Worm (Caenorhabditis elegans) whole organism, L1 larva: ENCODE data around the gene C30G4.4.

ENCODE experiments used
- C04F5.9 ChIP-seq: sonication (generic microtip); optimal IDR thresholded peaks from 2 replicates; lab custom pipeline; 2016; ENCODE audit warnings: missing genetic modification characterization, missing compliant biosample characterization
- C16A3.4 ChIP-seq: fragments of 150-350 bp; optimal IDR thresholded peaks from 2 replicates; lab custom pipeline; 2014; ENCODE audit warnings: missing biosample characterization, missing genetic modification characterization
- alr-1 ChIP-seq: fragments of 200-800 bp; sonication (Bioruptor generic); optimal IDR thresholded peaks from 2 replicates; lab custom pipeline; 2018; ENCODE audit warnings: borderline replicate concordance, mild to moderate bottlenecking, missing genetic modification characterization, missing compliant biosample characterization
- aly-2 ChIP-seq: fragments of 150-350 bp; optimal IDR thresholded peaks from 2 replicates; lab custom pipeline; 2014; ENCODE audit warnings: missing biosample characterization, missing genetic modification characterization
- ama-1 ChIP-seq: fragments of 150-350 bp; optimal IDR thresholded peaks from 2 replicates; lab custom pipeline; 2014
- blmp-1 ChIP-seq: fragments of 150-350 bp; optimal IDR thresholded peaks from 2 replicates; lab custom pipeline; 2014; ENCODE audit warnings: missing biosample characterization, missing genetic modification characterization
- ceh-63 ChIP-seq: fragments of 200-800 bp; sonication (Bioruptor generic); optimal IDR thresholded peaks from 2 replicates; lab custom pipeline; 2018; ENCODE audit warnings: mild to moderate bottlenecking, missing genetic modification characterization, missing compliant biosample characterization
- ceh-82 ChIP-seq, 3 experiments: fragments of 150-350 bp in 1 of 3; sonication (generic microtip) in 2 of 3; optimal IDR thresholded peaks; 2 replicates each; lab custom pipeline; 2014 to 2017; ENCODE audit warnings: missing biosample characterization in 3 of 3, missing genetic modification characterization in 3 of 3
- ceh-90 ChIP-seq: sonication (generic microtip); optimal IDR thresholded peaks from 2 replicates; lab custom pipeline; 2016; ENCODE audit warnings: missing genetic modification characterization, missing compliant biosample characterization
- egl-13 ChIP-seq: sonication (generic microtip); optimal IDR thresholded peaks from 2 replicates; lab custom pipeline; 2016; ENCODE audit warnings: missing genotype, missing genetic modification reagents, missing genetic modification characterization, missing compliant biosample characterization
- egl-27 ChIP-seq, 2 experiments: fragments of 150-350 bp in 1 of 2; sonication (generic microtip); optimal IDR thresholded peaks; 3 replicates each; lab custom pipeline; 2017 to 2018; ENCODE audit warnings: missing biosample characterization in 2 of 2, missing genetic modification characterization in 2 of 2, missing genetic modification reagents in 2 of 2
- elt-2 ChIP-seq: sonication (generic microtip); optimal IDR thresholded peaks from 2 replicates; lab custom pipeline; 2016; ENCODE audit warnings: missing genetic modification characterization, mild to moderate bottlenecking, inconsistent platforms, missing compliant biosample characterization, missing genetic modification reagents
- elt-3 ChIP-seq, 6 experiments: fragments of 150-350 bp in 1 of 6; sonication (generic microtip); optimal IDR thresholded peaks; 2 replicates each; lab custom pipeline; 2017 to 2018; ENCODE audit warnings: missing biosample characterization in 6 of 6, missing genetic modification characterization in 6 of 6, inconsistent platforms in 1 of 6
- ets-5 ChIP-seq: fragments of 200-800 bp; sonication (Bioruptor generic); IDR thresholded peaks from 2 replicates; pipeline ENCODE4 v1.3.6; 2022; ENCODE audit warnings: missing genetic modification characterization, missing compliant biosample characterization
- fkh-10 ChIP-seq: sonication (generic microtip); optimal IDR thresholded peaks from 2 replicates; lab custom pipeline; 2017; ENCODE audit warnings: missing biosample characterization, missing genetic modification reagents, missing genetic modification characterization
- fkh-4 ChIP-seq: sonication (generic microtip); optimal IDR thresholded peaks from 2 replicates; lab custom pipeline; 2016; ENCODE audit warnings: missing compliant biosample characterization, missing genetic modification characterization, borderline replicate concordance
- fkh-8 ChIP-seq: sonication (generic microtip); optimal IDR thresholded peaks from 2 replicates; lab custom pipeline; 2016; ENCODE audit warnings: mild to moderate bottlenecking, missing genetic modification characterization, missing compliant biosample characterization
- grh-1 ChIP-seq: fragments of 200-800 bp; sonication (Bioruptor generic); IDR thresholded peaks from 2 replicates; pipeline ENCODE4 v1.3.6; 2022; ENCODE audit warnings: missing genetic modification reagents, missing genetic modification characterization, missing compliant biosample characterization
- hlh-17 ChIP-seq: fragments of 200-800 bp; sonication (Bioruptor generic); optimal IDR thresholded peaks from 2 replicates; lab custom pipeline; 2018; ENCODE audit warnings: missing genetic modification characterization, mild to moderate bottlenecking, missing compliant biosample characterization, moderate library complexity, borderline replicate concordance
- hlh-4 ChIP-seq: sonication (generic microtip); optimal IDR thresholded peaks from 2 replicates; lab custom pipeline; 2016; ENCODE audit warnings: mild to moderate bottlenecking, missing genetic modification characterization, missing compliant biosample characterization
- hpl-2 ChIP-seq: fragments of 150-350 bp; optimal IDR thresholded peaks from 2 replicates; lab custom pipeline; 2014; ENCODE audit warnings: missing biosample characterization, missing genetic modification reagents, missing genetic modification characterization
- isw-1 ChIP-seq: fragments of 200-800 bp; sonication (Bioruptor generic); IDR thresholded peaks from 2 replicates; pipeline ENCODE4 v1.3.6; 2022; ENCODE audit warnings: missing genetic modification characterization, missing compliant biosample characterization
- jun-1 ChIP-seq: fragments of 150-350 bp; optimal IDR thresholded peaks from 2 replicates; lab custom pipeline; 2014; ENCODE audit warnings: missing biosample characterization, missing genetic modification reagents, missing genetic modification characterization
- lin-14 ChIP-seq: fragments of 200-800 bp; sonication (Bioruptor generic); optimal IDR thresholded peaks from 2 replicates; lab custom pipeline; 2018; ENCODE audit warnings: mild to moderate bottlenecking, missing genetic modification characterization, moderate library complexity, missing compliant biosample characterization
- lin-15B ChIP-seq: fragments of 150-350 bp; sonication (generic microtip); optimal IDR thresholded peaks from 3 replicates; lab custom pipeline; 2014; ENCODE audit warnings: missing biosample characterization, missing genetic modification characterization
- lin-35 ChIP-seq, 2 experiments: fragments of 150-350 bp; optimal IDR thresholded peaks; 2 replicates each; lab custom pipeline; 2014; ENCODE audit warnings: missing biosample characterization in 2 of 2, missing genetic modification characterization in 2 of 2, missing genetic modification reagents in 2 of 2
- lin-39 ChIP-seq: fragments of 150-350 bp; optimal IDR thresholded peaks from 2 replicates; lab custom pipeline; 2014; ENCODE audit warnings: missing biosample characterization, missing genetic modification reagents, missing genetic modification characterization
- lsy-2 ChIP-seq, 2 experiments: fragments of 150-350 bp; optimal IDR thresholded peaks; 2 replicates each; lab custom pipeline; 2014; ENCODE audit warnings: missing biosample characterization in 2 of 2, missing genetic modification characterization in 2 of 2
- mab-9 ChIP-seq: fragments of 200-800 bp; sonication (Bioruptor generic); IDR thresholded peaks from 2 replicates; pipeline ENCODE4 v1.3.6; 2022; ENCODE audit warnings: missing genetic modification reagents, missing genetic modification characterization, missing compliant biosample characterization
- mdl-1 ChIP-seq, 2 experiments: fragments of 150-350 bp; optimal IDR thresholded peaks; 2 replicates each; lab custom pipeline; 2014 to 2017; ENCODE audit warnings: missing biosample characterization in 2 of 2, missing genetic modification characterization in 2 of 2, inconsistent platforms in 1 of 2
- mef-2 ChIP-seq: fragments of 150-350 bp; optimal IDR thresholded peaks from 2 replicates; lab custom pipeline; 2014; ENCODE audit warnings: missing biosample characterization, missing genetic modification characterization
- mep-1 ChIP-seq: fragments of 150-350 bp; optimal IDR thresholded peaks from 2 replicates; lab custom pipeline; 2014; ENCODE audit warnings: missing biosample characterization, missing genetic modification characterization
- nhr-19 ChIP-seq: fragments of 200-800 bp; sonication (Bioruptor generic); conservative IDR thresholded peaks from 2 replicates; pipeline ENCODE4 v1.3.6; 2022; ENCODE audit warnings: missing genetic modification characterization, missing compliant biosample characterization
- nhr-20 ChIP-seq: sonication (generic microtip); optimal IDR thresholded peaks from 2 replicates; lab custom pipeline; 2016; ENCODE audit warnings: mild to moderate bottlenecking, missing genetic modification characterization, missing compliant biosample characterization
- nhr-237 ChIP-seq: fragments of 150-350 bp; optimal IDR thresholded peaks from 2 replicates; lab custom pipeline; 2014; ENCODE audit warnings: missing biosample characterization, missing genetic modification characterization
- nhr-71 ChIP-seq: sonication (generic microtip); optimal IDR thresholded peaks from 2 replicates; lab custom pipeline; 2016; ENCODE audit warnings: mild to moderate bottlenecking, missing genetic modification characterization, moderate library complexity, missing compliant biosample characterization
- nhr-85 ChIP-seq: sonication (generic microtip); peaks from one replicate; lab custom pipeline; 2016; ENCODE audit warnings: missing genetic modification characterization, inconsistent platforms, missing compliant biosample characterization
- nhr-90 ChIP-seq: sonication (generic microtip); optimal IDR thresholded peaks from 2 replicates; lab custom pipeline; 2016; ENCODE audit warnings: mild to moderate bottlenecking, missing genetic modification characterization, missing compliant biosample characterization; ENCODE audit not compliant: poor library complexity
- rnt-1 ChIP-seq: sonication (generic microtip); optimal IDR thresholded peaks from 2 replicates; lab custom pipeline; 2016; ENCODE audit warnings: mild to moderate bottlenecking, missing genetic modification characterization, moderate library complexity, missing compliant biosample characterization
- snpc-4 ChIP-seq: fragments of 150-350 bp; optimal IDR thresholded peaks from 2 replicates; lab custom pipeline; 2014; ENCODE audit warnings: missing biosample characterization, missing genetic modification characterization
- snu-23 ChIP-seq: sonication (generic microtip); optimal IDR thresholded peaks from 2 replicates; lab custom pipeline; 2016; ENCODE audit warnings: missing genetic modification characterization, missing compliant biosample characterization
- sup-37 ChIP-seq: fragments of 200-800 bp; sonication (Bioruptor generic); optimal IDR thresholded peaks from 2 replicates; lab custom pipeline; 2018; ENCODE audit warnings: mild to moderate bottlenecking, missing genetic modification characterization, missing compliant biosample characterization
- swsn-7 ChIP-seq: sonication (generic microtip); optimal IDR thresholded peaks from 2 replicates; lab custom pipeline; 2016; ENCODE audit warnings: missing genetic modification characterization, missing compliant biosample characterization
- tbx-2 ChIP-seq: sonication (generic microtip); optimal IDR thresholded peaks from 2 replicates; lab custom pipeline; 2016; ENCODE audit warnings: missing genetic modification characterization, missing compliant biosample characterization
- unc-130 ChIP-seq: fragments of 150-350 bp; optimal IDR thresholded peaks from 2 replicates; lab custom pipeline; 2017; ENCODE audit warnings: missing biosample characterization, missing genetic modification characterization, inconsistent platforms
- unc-86 ChIP-seq: sonication (generic microtip); optimal IDR thresholded peaks from 2 replicates; lab custom pipeline; 2016; ENCODE audit warnings: missing genetic modification characterization, missing compliant biosample characterization
- vab-15 ChIP-seq: sonication (generic microtip); optimal IDR thresholded peaks from 2 replicates; lab custom pipeline; 2017; ENCODE audit warnings: missing genotype, mild to moderate bottlenecking, missing genetic modification characterization, missing compliant biosample characterization
- xbp-1 ChIP-seq: sonication (generic microtip); optimal IDR thresholded peaks from 2 replicates; lab custom pipeline; 2016; ENCODE audit warnings: missing genetic modification characterization, missing compliant biosample characterization
- zag-1 ChIP-seq: fragments of 150-350 bp; optimal IDR thresholded peaks from 2 replicates; lab custom pipeline; 2014; ENCODE audit warnings: missing biosample characterization, missing genetic modification characterization
- ztf-11 ChIP-seq, 2 experiments: sonication (generic microtip); optimal IDR thresholded peaks; 2 replicates each; lab custom pipeline; 2016 to 2017; ENCODE audit warnings: missing genetic modification characterization in 2 of 2, missing biosample characterization in 1 of 2, missing compliant biosample characterization in 1 of 2

Gene C30G4.4

DNA sequence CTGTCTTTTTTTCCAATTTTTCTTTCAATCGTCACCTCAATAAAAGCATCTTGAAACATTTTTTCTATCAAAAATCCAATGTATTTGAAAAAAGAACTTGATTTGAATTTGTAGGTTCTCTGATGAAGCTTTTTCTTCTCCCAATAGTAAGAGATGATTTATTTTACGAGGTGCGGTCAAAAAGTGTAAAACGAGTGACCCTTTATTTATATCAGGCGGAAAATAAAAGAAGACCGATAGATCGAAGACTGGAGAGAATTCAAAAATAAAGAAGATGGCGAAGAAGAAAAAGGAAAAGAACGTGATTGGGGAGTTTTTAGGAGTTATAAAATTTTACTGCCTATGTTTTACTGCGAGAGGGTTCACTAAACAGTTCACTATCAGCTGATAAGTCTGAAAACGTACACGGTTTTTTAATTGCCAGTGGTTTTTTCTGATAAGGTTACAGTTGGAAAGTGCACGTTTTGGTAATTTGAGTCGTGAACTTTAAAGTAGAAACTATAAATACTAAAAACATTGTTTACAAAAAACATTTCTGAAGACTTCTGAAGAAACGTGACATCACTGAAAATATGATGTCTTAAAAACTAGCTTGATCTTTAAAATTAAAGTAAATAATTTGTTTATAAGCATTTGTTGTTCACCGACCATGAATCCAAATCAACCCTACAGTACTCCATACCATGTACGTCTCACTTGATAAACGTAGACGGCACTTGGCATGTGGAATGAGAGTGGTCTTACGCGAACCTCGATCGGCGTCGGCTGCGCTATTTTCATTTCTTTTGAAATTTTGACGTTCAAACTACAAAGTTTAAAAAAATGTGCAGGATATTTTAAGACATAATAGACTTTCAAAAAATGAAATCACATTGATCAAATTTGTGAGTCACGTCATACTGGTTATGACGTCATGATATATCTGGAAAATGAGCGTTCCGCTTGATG, 15.9 kb downstream of the C30G4.4 start:
- TF ChIP-seq alr-1 (tag; lab: Kevin White, UChicago) (no peak), nhr-237 (tag; lab: Kevin White, UChicago) (no peak), nhr-85 (tag; lab: Kevin White, UChicago) (peak; percentile 78), zag-1 (tag; lab: Kevin White, UChicago) (no peak), hlh-4 (tag; lab: Kevin White, UChicago) (no peak), blmp-1 (tag; lab: Kevin White, UChicago) (peak; percentile 21), ztf-11 (tag; optimal IDR thresholded peaks at IDR 0.05; lab: Kevin White, UChicago) (no peak), C16A3.4 (no peak), unc-86 (no peak), swsn-7 (tag; lab: Kevin White, UChicago) (no peak), fkh-4 (no peak), mef-2 (tag; lab: Kevin White, UChicago) (no peak), tbx-2 (tag; lab: Kevin White, UChicago) (no peak), ets-5 (no peak), jun-1 (no peak), sup-37 (GFP tag; lab: Kevin White, UChicago) (no peak), ceh-90 (no peak), mdl-1 (tag; optimal IDR thresholded peaks at IDR 0.05; lab: Kevin White, UChicago) (no peak), hpl-2 (GFP tag; lab: Kevin White, UChicago) (no peak), ceh-82 (tag; optimal IDR thresholded peaks at IDR 0.05; lab: Kevin White, UChicago) (no peak), xbp-1 (tag; lab: Kevin White, UChicago) (no peak), nhr-19 (GFP tag; lab: Robert Waterston, UW) (no peak), lin-14 (peak; percentile 41), C04F5.9 (tag; lab: Kevin White, UChicago) (no peak), mab-9 (GFP tag; lab: Robert Waterston, UW) (no peak), snu-23 (GFP tag; lab: Kevin White, UChicago) (no peak), mep-1 (tag; lab: Kevin White, UChicago) (no peak), vab-15 (no peak), hlh-17 (GFP tag; lab: Kevin White, UChicago) (no peak), isw-1 (GFP tag; lab: Robert Waterston, UW) (no peak), aly-2 (tag; lab: Kevin White, UChicago) (no peak), rnt-1 (no peak), fkh-10 (GFP tag; lab: Kevin White, UChicago) (no peak), nhr-20 (no peak), elt-2 (tag; lab: Kevin White, UChicago) (peak; percentile 56), nhr-71 (tag; lab: Kevin White, UChicago) (peak; percentile 20), lsy-2 (tag; optimal IDR thresholded peaks at IDR 0.05; lab: Kevin White, UChicago) (no peak), snpc-4 (tag; lab: Kevin White, UChicago) (peak; percentile 30), ceh-63 (GFP tag; lab: Kevin White, UChicago) (no peak)

DNA sequence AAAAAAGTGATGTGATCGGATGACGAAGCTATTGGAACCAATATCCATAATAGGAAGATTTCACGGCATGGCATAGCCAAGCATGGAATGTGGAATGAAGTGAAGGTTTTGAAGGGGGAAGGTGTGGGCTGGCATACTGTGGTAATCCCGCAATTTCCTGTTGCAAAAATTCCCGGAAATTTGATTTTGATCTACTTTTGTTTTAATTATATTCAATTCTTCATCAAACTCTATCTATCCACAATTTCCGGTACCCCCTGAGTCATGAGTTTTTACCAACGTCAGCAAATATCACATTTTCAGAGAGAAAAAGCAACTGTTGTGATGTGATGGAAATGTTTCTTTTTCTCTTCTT, 16.5 kb downstream of the C30G4.4 start, which contains the start of gene gcy-11:
Gene gcy-11, minus strand, starts transcription at position 101 of the 355 bp plus-strand sequence.
- TF ChIP-seq lin-35 (GFP tag; optimal IDR thresholded peaks at IDR 0.05; lab: Kevin White, UChicago) (no peak), egl-27 (tag; optimal IDR thresholded peaks at IDR 0.05; lab: Kevin White, UChicago) (no peak), ama-1 (lab: Kevin White, UChicago) (no peak), snu-23 (GFP tag; lab: Kevin White, UChicago) (peak; percentile 6), mef-2 (tag; lab: Kevin White, UChicago) (no peak), fkh-8 (tag; lab: Kevin White, UChicago) (peak; percentile 23), lsy-2 (tag; optimal IDR thresholded peaks at IDR 0.05; lab: Kevin White, UChicago) (peak; percentile 15 to 18), swsn-7 (tag; lab: Kevin White, UChicago) (no peak), elt-3 (tag; optimal IDR thresholded peaks at IDR 0.05; lab: Kevin White, UChicago) (no peak), ceh-63 (GFP tag; lab: Kevin White, UChicago) (no peak), ceh-82 (tag; optimal IDR thresholded peaks at IDR 0.05; lab: Kevin White, UChicago) (no peak), egl-13 (tag; lab: Kevin White, UChicago) (no peak), aly-2 (tag; lab: Kevin White, UChicago) (no peak), snpc-4 (tag; lab: Kevin White, UChicago) (no peak), nhr-20 (no peak), grh-1 (no peak), lin-15B (tag; lab: Kevin White, UChicago) (no peak), zag-1 (tag; lab: Kevin White, UChicago) (no peak), unc-130 (tag; lab: Kevin White, UChicago) (no peak), nhr-90 (tag; lab: Kevin White, UChicago) (no peak), xbp-1 (tag; lab: Kevin White, UChicago) (no peak), lin-39 (tag; lab: Kevin White, UChicago) (peak; percentile 10)
